Fruit fly (Drosophila melanogaster) whole organism, adult: ENCODE data around the gene nonC.

Experiments used
- CG12768 ChIP-seq: fragments of 200-800 bp; sonication (Bioruptor generic); optimal IDR thresholded peaks from 2 replicates; lab custom pipeline; 2017; ENCODE audit warnings: missing biosample characterization, missing genetic modification characterization, mild to moderate bottlenecking, moderate library complexity, missing genetic modification reagents
- CG7101 ChIP-seq: fragments of 200-800 bp; sonication (Bioruptor generic); optimal IDR thresholded peaks from 2 replicates; lab custom pipeline; 2018; ENCODE audit warnings: missing biosample characterization, mild to moderate bottlenecking, missing genetic modification characterization, moderate library complexity
- Crg-1 ChIP-seq: fragments of 200-800 bp; sonication (Bioruptor generic); optimal IDR thresholded peaks from 2 replicates; lab custom pipeline; 2016; ENCODE audit warnings: missing biosample characterization, missing genetic modification characterization
- bab1 ChIP-seq: fragments of 200-800 bp; sonication (Bioruptor generic); optimal IDR thresholded peaks from 3 replicates; lab custom pipeline; 2019; ENCODE audit warnings: missing biosample characterization, mild to moderate bottlenecking, missing genetic modification characterization, moderate library complexity

Gene nonC

DNA sequence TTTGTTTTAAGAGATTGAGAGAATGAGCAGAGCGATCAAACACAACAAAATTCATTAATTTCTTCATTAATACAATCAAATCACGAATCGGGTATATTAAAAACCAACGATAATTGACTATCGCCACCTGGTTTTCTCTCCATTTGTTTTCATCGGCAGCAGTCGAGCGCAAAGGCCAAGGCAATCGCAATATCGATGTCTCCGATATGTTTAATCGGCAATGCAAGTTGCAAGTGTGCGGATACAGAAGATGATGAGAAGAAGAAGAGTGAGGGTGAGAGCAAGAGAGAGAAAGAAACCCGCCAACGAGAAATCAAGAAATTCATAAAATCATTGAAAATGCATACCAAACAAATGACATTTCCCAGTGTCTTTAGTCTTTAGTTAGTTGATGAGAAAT, 51.5 kb downstream of the nonC start:
- TF ChIP-seq Crg-1 (GFP tag; lab: Kevin White, UChicago) = no peak
- no peak for TF ChIP-seq CG7101 (tag; lab: Kevin White, UChicago)
- peak; percentile 40 for TF ChIP-seq bab1 (GFP tag; lab: Kevin White, UChicago)

DNA sequence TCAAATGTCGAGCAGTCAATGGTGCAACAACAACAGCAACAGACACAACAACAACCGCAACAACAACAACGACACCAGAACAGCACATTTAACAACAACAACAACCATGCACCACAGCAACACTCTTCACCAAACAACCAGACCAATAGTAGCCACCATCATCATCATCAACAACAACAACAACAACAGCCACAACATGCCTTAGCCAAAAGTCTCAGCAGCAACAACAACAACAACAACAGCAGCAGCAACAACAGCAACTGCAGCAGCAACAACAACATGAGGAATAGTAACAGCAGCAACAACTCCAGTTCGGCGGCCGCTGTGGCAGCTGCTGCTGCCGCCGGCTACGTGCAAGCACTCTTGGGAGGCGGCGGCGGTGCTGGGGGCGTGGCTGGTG, 52.0 kb downstream of the nonC start:
- no peak for TF ChIP-seq CG12768 (GFP tag; lab: Kevin White, UChicago)
